Worm (Caenorhabditis elegans) whole organism, late embryonic: ENCODE measurements around the gene F42G4.7.
A peak's percentile ranks its signal among the peaks of the same experiment; 100 is the strongest.
"Not testable (repeated sequence)": the region's sequence is repeated elsewhere in the genome, so short reads cannot be mapped to it uniquely, and the experiment has no call there.

Experiments
- C38D4.7 ChIP-seq: fragments of 200-800 bp; sonication (Bioruptor generic); optimal IDR thresholded peaks from 2 replicates; lab custom pipeline; 2018; ENCODE audit warnings: mild to moderate bottlenecking, missing genetic modification characterization, moderate library complexity, missing compliant biosample characterization
- K02D7.2 ChIP-seq: sonication (generic microtip); optimal IDR thresholded peaks from 2 replicates; lab custom pipeline; 2017; ENCODE audit warnings: mild to moderate bottlenecking, missing genetic modification characterization, missing compliant biosample characterization
- K09A11.1 ChIP-seq: sonication (generic microtip); optimal IDR thresholded peaks from 2 replicates; lab custom pipeline; 2017; ENCODE audit warnings: antibody characterized with exemption, mild to moderate bottlenecking, missing genetic modification characterization, missing compliant biosample characterization; ENCODE audit not compliant: insufficient read depth
- ama-1 ChIP-seq: fragments of 150-350 bp; optimal IDR thresholded peaks from 2 replicates; lab custom pipeline; 2014
- ceh-14 ChIP-seq: sonication (generic microtip); optimal IDR thresholded peaks from 2 replicates; lab custom pipeline; 2016; ENCODE audit warnings: missing genotype, missing genetic modification characterization, missing compliant biosample characterization
- ceh-2 ChIP-seq: sonication (generic microtip); optimal IDR thresholded peaks from 2 replicates; lab custom pipeline; 2016; ENCODE audit warnings: missing genotype, missing genetic modification characterization, missing compliant biosample characterization
- ceh-22 ChIP-seq: sonication (generic microtip); optimal IDR thresholded peaks from 2 replicates; lab custom pipeline; 2017; ENCODE audit warnings: missing biosample characterization, missing genetic modification characterization
- ceh-31 ChIP-seq: sonication (generic microtip); optimal IDR thresholded peaks from 2 replicates; lab custom pipeline; 2016; ENCODE audit warnings: missing genetic modification characterization, missing compliant biosample characterization
- ceh-45 ChIP-seq: fragments of 200-800 bp; sonication (Bioruptor generic); IDR thresholded peaks from 2 replicates; pipeline ENCODE4 v1.3.6; 2022; ENCODE audit warnings: missing genetic modification reagents, missing genetic modification characterization, missing compliant biosample characterization
- ceh-48 ChIP-seq: sonication (generic microtip); optimal IDR thresholded peaks from 2 replicates; lab custom pipeline; 2016; ENCODE audit warnings: missing genetic modification characterization, inconsistent platforms, missing compliant biosample characterization
- che-1 ChIP-seq: sonication (generic microtip); optimal IDR thresholded peaks from 2 replicates; lab custom pipeline; 2016; ENCODE audit warnings: mild to moderate bottlenecking, missing genetic modification characterization, missing compliant biosample characterization
- hlh-13 ChIP-seq: fragments of 200-800 bp; sonication (Bioruptor generic); optimal IDR thresholded peaks from 2 replicates; lab custom pipeline; 2018; ENCODE audit warnings: mild to moderate bottlenecking, missing genetic modification characterization, missing compliant biosample characterization
- hlh-6 ChIP-seq: sonication (generic microtip); optimal IDR thresholded peaks from 2 replicates; lab custom pipeline; 2016; ENCODE audit warnings: missing genotype, missing genetic modification characterization, missing compliant biosample characterization
- hlh-8 ChIP-seq: sonication (generic microtip); optimal IDR thresholded peaks from 2 replicates; lab custom pipeline; 2016; ENCODE audit warnings: missing genotype, missing genetic modification characterization, missing compliant biosample characterization
- lim-6 ChIP-seq: sonication (generic microtip); optimal IDR thresholded peaks from 2 replicates; lab custom pipeline; 2016; ENCODE audit warnings: missing genetic modification characterization, missing compliant biosample characterization
- lin-11 ChIP-seq: fragments of 200-800 bp; sonication (Bioruptor generic); optimal IDR thresholded peaks from 2 replicates; lab custom pipeline; 2018; ENCODE audit warnings: mild to moderate bottlenecking, missing genetic modification characterization, missing compliant biosample characterization
- madf-2 ChIP-seq: sonication (generic microtip); optimal IDR thresholded peaks from 2 replicates; lab custom pipeline; 2017; ENCODE audit warnings: missing genetic modification characterization, missing compliant biosample characterization
- mec-3 ChIP-seq: sonication (generic microtip); optimal IDR thresholded peaks from 2 replicates; lab custom pipeline; 2016; ENCODE audit warnings: borderline replicate concordance, missing genetic modification characterization, missing compliant biosample characterization
- nfya-1 ChIP-seq: sonication (generic microtip); optimal IDR thresholded peaks from 2 replicates; lab custom pipeline; 2017; ENCODE audit warnings: missing genetic modification characterization, mild to moderate bottlenecking, missing compliant biosample characterization, antibody characterized with exemption, moderate library complexity
- npax-4 ChIP-seq: sonication (generic microtip); optimal IDR thresholded peaks from 2 replicates; lab custom pipeline; 2016; ENCODE audit warnings: missing genetic modification characterization, missing compliant biosample characterization
- odd-2 ChIP-seq: sonication (generic microtip); optimal IDR thresholded peaks from 2 replicates; lab custom pipeline; 2017; ENCODE audit warnings: antibody characterized with exemption, mild to moderate bottlenecking, missing genetic modification characterization, missing compliant biosample characterization
- pax-1 ChIP-seq: fragments of 150-350 bp; optimal IDR thresholded peaks from 2 replicates; lab custom pipeline; 2014; ENCODE audit warnings: missing biosample characterization, missing genetic modification characterization
- pha-2 ChIP-seq: sonication (generic microtip); optimal IDR thresholded peaks from 2 replicates; lab custom pipeline; 2017; ENCODE audit warnings: mild to moderate bottlenecking, missing genetic modification characterization, missing compliant biosample characterization
- pha-4 ChIP-seq: fragments of 150-350 bp; optimal IDR thresholded peaks from 2 replicates; lab custom pipeline; 2018; ENCODE audit warnings: missing biosample characterization, missing genetic modification reagents, missing genetic modification characterization
- pqm-1 ChIP-seq: sonication (generic microtip); optimal IDR thresholded peaks from 2 replicates; lab custom pipeline; 2016; ENCODE audit warnings: missing genetic modification characterization, missing compliant biosample characterization
- pros-1 ChIP-seq: fragments of 150-350 bp; optimal IDR thresholded peaks from 2 replicates; lab custom pipeline; 2014; ENCODE audit warnings: missing biosample characterization, missing genetic modification reagents, missing genetic modification characterization
- sox-2 ChIP-seq: fragments of 200-800 bp; sonication (Bioruptor generic); IDR thresholded peaks from 2 replicates; pipeline ENCODE4 v1.3.6; 2022; ENCODE audit warnings: missing genetic modification reagents, missing genetic modification characterization, missing compliant biosample characterization
- sox-4 ChIP-seq: sonication (generic microtip); optimal IDR thresholded peaks from 2 replicates; lab custom pipeline; 2017; ENCODE audit warnings: mild to moderate bottlenecking, missing genetic modification characterization, inconsistent platforms, missing compliant biosample characterization
- unc-42 ChIP-seq: sonication (generic microtip); optimal IDR thresholded peaks from 2 replicates; lab custom pipeline; 2016; ENCODE audit warnings: missing genotype, missing genetic modification characterization, missing compliant biosample characterization
- zip-5 ChIP-seq: sonication (generic microtip); optimal IDR thresholded peaks from 2 replicates; lab custom pipeline; 2016; ENCODE audit warnings: missing genetic modification characterization, missing compliant biosample characterization

The F42G4.7 gene

ce11 chrII:13083752-13084214 lies 36.7 kb upstream of the F42G4.7 start, which contains the start of the genes Y81G3A.1 and gcn-2:
Gene Y81G3A.1 (minus strand): TSS chrII:13083926.
Gene gcn-2 (plus strand): TSS chrII:13084164.
- peak; percentile 13 for TF ChIP-seq unc-42 (tag; lab: Kevin White, UChicago)
- TF ChIP-seq K02D7.2 (tag; lab: Kevin White, UChicago): no peak
- no peak for TF ChIP-seq C38D4.7 (GFP tag; lab: Kevin White, UChicago)
- TF ChIP-seq nfya-1 (tag; lab: Kevin White, UChicago): peak; percentile 17
- no peak for TF ChIP-seq pha-2 (tag; lab: Kevin White, UChicago)

ce11 chrII:13082403-13082802 lies 35.3 kb upstream of the F42G4.7 start, which contains the start of gene Y81G3A.6:
Gene Y81G3A.6 (minus strand): TSS chrII:13082503.
- TF ChIP-seq mec-3, zip-5, pax-1 (tag; lab: Kevin White, UChicago): not testable (repeated sequence)

DNA sequence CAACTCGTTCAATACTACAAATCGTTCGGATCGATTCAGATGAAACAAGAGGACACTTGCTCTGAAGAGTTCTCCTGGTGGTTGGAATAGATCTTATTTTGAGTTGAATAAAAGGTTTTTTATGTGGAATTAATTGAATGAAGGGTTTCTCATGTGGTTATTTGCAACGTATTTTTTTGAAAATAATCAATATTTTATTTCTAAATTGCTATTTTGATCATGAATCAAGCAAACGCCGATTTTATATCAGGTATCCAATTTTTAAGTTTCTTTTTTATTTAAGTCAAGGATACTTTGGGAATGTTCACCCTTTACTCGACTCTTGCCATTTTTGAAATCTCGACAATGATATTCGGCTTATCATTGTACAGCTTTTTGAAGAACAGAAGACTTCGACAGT lies 33.5 kb upstream of the F42G4.7 start, which contains the start of gene Y81G3A.2:
TSS of gene Y81G3A.2 (plus strand) at position 301 of the 400 bp plus-strand sequence.
- TF ChIP-seq ceh-31; pros-1 (tag; lab: Kevin White, UChicago); ceh-22: not testable (repeated sequence)

DNA sequence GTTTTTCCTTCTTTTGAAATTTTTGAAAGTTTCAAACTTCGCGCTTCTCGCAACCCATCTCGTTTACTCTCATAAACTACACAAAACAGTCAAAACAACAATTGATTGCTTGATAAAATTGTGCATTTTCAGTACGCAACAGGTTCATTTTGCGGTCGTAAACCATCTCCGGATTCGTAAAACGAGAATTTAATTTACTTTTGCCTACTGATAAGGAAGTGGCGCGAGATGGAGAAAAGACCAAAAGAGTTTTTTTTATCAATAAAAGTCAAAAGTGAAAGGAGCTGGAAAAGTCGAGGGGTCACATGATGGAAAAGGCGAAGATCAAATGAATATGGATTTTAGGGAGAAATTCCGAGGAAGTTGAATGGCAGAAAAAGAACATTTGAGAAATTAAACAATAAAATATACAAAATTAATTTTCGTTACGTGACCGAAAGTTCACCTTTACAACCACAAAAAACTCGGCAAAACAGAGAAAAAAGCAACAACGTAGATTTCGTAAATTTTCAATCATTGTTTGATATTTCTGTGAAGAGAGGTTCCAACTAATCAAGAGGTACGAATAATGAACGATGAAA lies 31.8 kb upstream of the F42G4.7 start, which contains the start of gene F42G4.6:
TSS of gene F42G4.6 (plus strand) at position 531 of the 581 bp plus-strand sequence.
- TF ChIP-seq nfya-1 (tag; lab: Kevin White, UChicago) (no peak), ceh-2 (tag; lab: Kevin White, UChicago) (no peak), odd-2 (tag; lab: Kevin White, UChicago) (no peak), ceh-14 (tag; lab: Kevin White, UChicago) (no peak), hlh-8 (tag; lab: Kevin White, UChicago) (no peak), sox-2 (GFP tag; lab: Robert Waterston, UW) (no peak), ama-1 (no peak), madf-2 (no peak), lin-11 (no peak), hlh-6 (tag; lab: Kevin White, UChicago) (no peak), lim-6 (tag; lab: Kevin White, UChicago) (no peak), hlh-13 (no peak), ceh-48 (tag; lab: Kevin White, UChicago) (no peak), pha-4 (tag; lab: Kevin White, UChicago) (no peak), K09A11.1 (tag; lab: Kevin White, UChicago) (no peak), che-1 (tag; lab: Kevin White, UChicago) (no peak), pha-2 (tag; lab: Kevin White, UChicago) (no peak), pqm-1 (tag; lab: Kevin White, UChicago) (no peak), ceh-45 (GFP tag; lab: Robert Waterston, UW) (no peak)

ce11 chrII:13077746-13078145 lies 30.7 kb upstream of the F42G4.7 start:
- TF ChIP-seq pha-4 (tag; lab: Kevin White, UChicago): no peak
- no peak for TF ChIP-seq unc-42 (tag; lab: Kevin White, UChicago)
- TF ChIP-seq sox-4 (tag; lab: Kevin White, UChicago): no peak
- TF ChIP-seq ama-1: no peak
- TF ChIP-seq pqm-1 (tag; lab: Kevin White, UChicago): no peak
- no peak for TF ChIP-seq ceh-48 (tag; lab: Kevin White, UChicago)
- no peak for TF ChIP-seq npax-4 (tag; lab: Kevin White, UChicago)
- TF ChIP-seq hlh-8 (tag; lab: Kevin White, UChicago): no peak
